Fruit fly (Drosophila melanogaster) whole organism, adult: ENCODE results near the gene ZnT77C.

Experiments used
- CG11617 ChIP-seq: fragments of 200-800 bp; sonication (Bioruptor generic); optimal IDR thresholded peaks from 2 replicates; lab custom pipeline; 2017; ENCODE audit warnings: mild to moderate bottlenecking, missing biosample characterization, missing genetic modification reagents, missing genetic modification characterization
- CG12768 ChIP-seq: fragments of 200-800 bp; sonication (Bioruptor generic); optimal IDR thresholded peaks from 2 replicates; lab custom pipeline; 2017; ENCODE audit warnings: missing biosample characterization, missing genetic modification characterization, mild to moderate bottlenecking, moderate library complexity, missing genetic modification reagents
- CG14711 ChIP-seq: fragments of 200-800 bp; sonication (Bioruptor generic); optimal IDR thresholded peaks from 2 replicates; lab custom pipeline; 2018; ENCODE audit warnings: missing biosample characterization, mild to moderate bottlenecking, missing genetic modification characterization, moderate library complexity
- CG1620 ChIP-seq: fragments of 200-800 bp; sonication (Bioruptor generic); optimal IDR thresholded peaks from 2 replicates; lab custom pipeline; 2016; ENCODE audit warnings: missing biosample characterization, missing genetic modification characterization
- CG33017 ChIP-seq: fragments of 200-800 bp; sonication (Bioruptor generic); optimal IDR thresholded peaks from 2 replicates; lab custom pipeline; 2018; ENCODE audit warnings: missing biosample characterization, mild to moderate bottlenecking, missing genetic modification characterization, moderate library complexity
- CG5204 ChIP-seq: fragments of 200-800 bp; sonication (Bioruptor generic); optimal IDR thresholded peaks from 2 replicates; lab custom pipeline; 2016; ENCODE audit warnings: missing biosample characterization, missing genetic modification characterization
- CG7045 ChIP-seq: fragments of 200-800 bp; sonication (Bioruptor generic); optimal IDR thresholded peaks from 2 replicates; lab custom pipeline; 2017; ENCODE audit warnings: missing biosample characterization, mild to moderate bottlenecking, missing genetic modification characterization
- CG7101 ChIP-seq: fragments of 200-800 bp; sonication (Bioruptor generic); optimal IDR thresholded peaks from 2 replicates; lab custom pipeline; 2018; ENCODE audit warnings: missing biosample characterization, mild to moderate bottlenecking, missing genetic modification characterization, moderate library complexity
- Clk ChIP-seq: fragments of 200-800 bp; sonication (Bioruptor generic); optimal IDR thresholded peaks from 2 replicates; lab custom pipeline; 2017; ENCODE audit warnings: missing biosample characterization, missing genetic modification characterization
- Crg-1 ChIP-seq: fragments of 200-800 bp; sonication (Bioruptor generic); optimal IDR thresholded peaks from 2 replicates; lab custom pipeline; 2016; ENCODE audit warnings: missing biosample characterization, missing genetic modification characterization
- Hr96 ChIP-seq: fragments of 200-800 bp; sonication (Bioruptor generic); optimal IDR thresholded peaks from 2 replicates; lab custom pipeline; 2016; ENCODE audit warnings: missing biosample characterization, missing genetic modification characterization
- Mnt ChIP-seq: fragments of 200-800 bp; sonication (Bioruptor generic); optimal IDR thresholded peaks from 2 replicates; lab custom pipeline; 2016; ENCODE audit warnings: missing biosample characterization, mild to moderate bottlenecking, missing genetic modification characterization
- bab1 ChIP-seq: fragments of 200-800 bp; sonication (Bioruptor generic); optimal IDR thresholded peaks from 3 replicates; lab custom pipeline; 2019; ENCODE audit warnings: missing biosample characterization, mild to moderate bottlenecking, missing genetic modification characterization, moderate library complexity
- cic ChIP-seq: fragments of 200-800 bp; sonication (Bioruptor generic); optimal IDR thresholded peaks from 2 replicates; lab custom pipeline; 2017; ENCODE audit warnings: missing biosample characterization, mild to moderate bottlenecking, missing genetic modification characterization, moderate library complexity
- cnc ChIP-seq, 2 experiments: fragments of >200 bp; optimal IDR thresholded peaks; 2 replicates each; lab custom pipeline; 2017
- kay ChIP-seq: fragments of 200-800 bp; sonication (Bioruptor generic); peaks from one replicate; lab custom pipeline; 2016; ENCODE audit warnings: missing biosample characterization, missing genetic modification characterization, borderline replicate concordance
- ovo ChIP-seq: fragments of 200-800 bp; sonication (Bioruptor generic); optimal IDR thresholded peaks from 2 replicates; lab custom pipeline; 2016; ENCODE audit warnings: missing biosample characterization, missing genetic modification characterization
- pad ChIP-seq: fragments of 200-800 bp; sonication (Bioruptor generic); optimal IDR thresholded peaks from 3 replicates; lab custom pipeline; 2017; ENCODE audit warnings: missing biosample characterization, missing genetic modification characterization, mild to moderate bottlenecking, moderate library complexity, missing genetic modification reagents
- tj ChIP-seq: fragments of 200-800 bp; sonication (Bioruptor generic); optimal IDR thresholded peaks from 3 replicates; lab custom pipeline; 2017; ENCODE audit warnings: missing biosample characterization, mild to moderate bottlenecking, missing genetic modification characterization, moderate library complexity
- toe ChIP-seq: fragments of 200-800 bp; sonication (Bioruptor generic); optimal IDR thresholded peaks from 2 replicates; lab custom pipeline; 2016; ENCODE audit warnings: missing biosample characterization, missing genetic modification characterization

The ZnT77C gene

dm6 chr3L:20498204-20498603, 3.5 kb upstream of the ZnT77C start:
- no peak for TF ChIP-seq cic
- TF ChIP-seq kay (GFP tag; lab: Kevin White, UChicago), result no peak
- TF ChIP-seq CG1620, result no peak
- no peak for TF ChIP-seq CG5204 (GFP tag; lab: Kevin White, UChicago)
- no peak for TF ChIP-seq CG14711 (tag; lab: Kevin White, UChicago)
- no peak for TF ChIP-seq Mnt (GFP tag; lab: Kevin White, UChicago)
- TF ChIP-seq toe (GFP tag; lab: Kevin White, UChicago), result no peak
- TF ChIP-seq Hr96 (GFP tag; lab: Kevin White, UChicago), result no peak

- no peak for TF ChIP-seq CG14711 (tag; lab: Kevin White, UChicago)
- no peak for TF ChIP-seq Crg-1 (GFP tag; lab: Kevin White, UChicago)
- no peak for TF ChIP-seq pad (GFP tag; lab: Kevin White, UChicago)
- no peak for TF ChIP-seq kay (GFP tag; lab: Kevin White, UChicago)
- no peak for TF ChIP-seq tj (GFP tag; lab: Kevin White, UChicago)
- no peak for TF ChIP-seq Clk (GFP tag; lab: Kevin White, UChicago)
- TF ChIP-seq CG11617, result peak; percentile 47
- no peak for TF ChIP-seq toe (GFP tag; lab: Kevin White, UChicago)
- TF ChIP-seq CG12768 (GFP tag; lab: Kevin White, UChicago), result no peak
- no peak for TF ChIP-seq ovo (GFP tag; lab: Kevin White, UChicago)
- no peak for TF ChIP-seq bab1 (GFP tag; lab: Kevin White, UChicago)
- TF ChIP-seq CG1620, result no peak
- TF ChIP-seq CG33017 (tag; lab: Kevin White, UChicago), result no peak
- TF ChIP-seq CG7101 (tag; lab: Kevin White, UChicago), result peak; percentile 31
- TF ChIP-seq Mnt (GFP tag; lab: Kevin White, UChicago), result peak; percentile 15
- TF ChIP-seq cic, result peak; percentile 1
- no peak for TF ChIP-seq Hr96 (GFP tag; lab: Kevin White, UChicago)
- TF ChIP-seq CG5204 (GFP tag; lab: Kevin White, UChicago), result no peak
- no peak for TF ChIP-seq CG7045 (GFP tag; lab: Kevin White, UChicago)
- TF ChIP-seq cnc (optimal IDR thresholded peaks at IDR 0.05; lab: Kevin White, UChicago), result no peak
These were observed 2.6 kb upstream of the ZnT77C start, which contains the start of gene CG32425 for dm6 chr3L:20497124-20497996. TSS of gene CG32425 (plus strand) at chr3L:20497323.

dm6 chr3L:20494262-20494601, 489 bp downstream of the ZnT77C start:
- TF ChIP-seq CG14711 (tag; lab: Kevin White, UChicago) (no peak), Crg-1 (GFP tag; lab: Kevin White, UChicago) (no peak), tj (GFP tag; lab: Kevin White, UChicago) (no peak), ovo (GFP tag; lab: Kevin White, UChicago) (no peak), Clk (GFP tag; lab: Kevin White, UChicago) (no peak), CG11617 (no peak), toe (GFP tag; lab: Kevin White, UChicago) (no peak), CG7101 (tag; lab: Kevin White, UChicago) (no peak), pad (GFP tag; lab: Kevin White, UChicago) (no peak), CG1620 (no peak), CG7045 (GFP tag; lab: Kevin White, UChicago) (no peak), CG33017 (tag; lab: Kevin White, UChicago) (no peak), cic (no peak)

- TF ChIP-seq CG7101 (tag; lab: Kevin White, UChicago), result peak; percentile 81
- no peak for TF ChIP-seq toe (GFP tag; lab: Kevin White, UChicago)
- TF ChIP-seq CG33017 (tag; lab: Kevin White, UChicago), result peak; percentile 76
- peak; percentile 63 for TF ChIP-seq tj (GFP tag; lab: Kevin White, UChicago)
- peak; percentile 21 for TF ChIP-seq cic
- TF ChIP-seq CG1620, result peak; percentile 11
- no peak for TF ChIP-seq cnc (optimal IDR thresholded peaks at IDR 0.05; lab: Kevin White, UChicago)
- peak; percentile 78 for TF ChIP-seq CG14711 (tag; lab: Kevin White, UChicago)
- TF ChIP-seq Mnt (GFP tag; lab: Kevin White, UChicago), result peak; percentile 10
- TF ChIP-seq CG7045 (GFP tag; lab: Kevin White, UChicago), result peak; percentile 19
- TF ChIP-seq CG5204 (GFP tag; lab: Kevin White, UChicago), result peak; percentile 24
- peak; percentile 16 for TF ChIP-seq Hr96 (GFP tag; lab: Kevin White, UChicago)
- peak; percentile 95 for TF ChIP-seq bab1 (GFP tag; lab: Kevin White, UChicago)
- TF ChIP-seq Crg-1 (GFP tag; lab: Kevin White, UChicago), result no peak
- TF ChIP-seq kay (GFP tag; lab: Kevin White, UChicago), result no peak
- TF ChIP-seq CG12768 (GFP tag; lab: Kevin White, UChicago), result peak; percentile 58
- TF ChIP-seq Clk (GFP tag; lab: Kevin White, UChicago), result no peak
- peak; percentile 75 for TF ChIP-seq CG11617
- peak; percentile 2 for TF ChIP-seq pad (GFP tag; lab: Kevin White, UChicago)
These were observed 1.1 kb downstream of the ZnT77C start for dm6 chr3L:20493417-20494261.
